Worm (Caenorhabditis elegans) whole organism, L3 larva: ENCODE results near the gene K09B11.4.

Experiments
- ZK546.5 ChIP-seq: sonication (generic microtip); optimal IDR thresholded peaks from 2 replicates; lab custom pipeline; 2017; ENCODE audit warnings: missing biosample characterization, missing genetic modification characterization
- ceh-16 ChIP-seq: sonication (generic microtip); optimal IDR thresholded peaks from 2 replicates; lab custom pipeline; 2017; ENCODE audit warnings: missing biosample characterization, missing genetic modification characterization
- ceh-28 ChIP-seq: fragments of 150-350 bp; optimal IDR thresholded peaks from 2 replicates; lab custom pipeline; 2014; ENCODE audit warnings: missing biosample characterization, missing genetic modification reagents, missing genetic modification characterization
- ceh-9 ChIP-seq: sonication (generic microtip); optimal IDR thresholded peaks from 2 replicates; lab custom pipeline; 2018; ENCODE audit warnings: missing biosample characterization, missing genetic modification characterization
- elt-3 ChIP-seq, 3 experiments: fragments of 150-350 bp in 1 of 3; sonication (generic microtip) in 2 of 3; optimal IDR thresholded peaks; 2 replicates in 2 of 3; 4 replicates in 1 of 3; lab custom pipeline; 2014 to 2017; ENCODE audit warnings: missing biosample characterization in 3 of 3, missing genetic modification characterization in 3 of 3
- fkh-2 ChIP-seq: fragments of 150-350 bp; optimal IDR thresholded peaks from 2 replicates; lab custom pipeline; 2014; ENCODE audit warnings: missing biosample characterization, missing genetic modification reagents, missing genetic modification characterization
- mdl-1 ChIP-seq: fragments of 150-350 bp; optimal IDR thresholded peaks from 2 replicates; lab custom pipeline; 2014; ENCODE audit warnings: missing biosample characterization, missing genetic modification characterization
- nhr-11 ChIP-seq: fragments of 150-350 bp; optimal IDR thresholded peaks from 2 replicates; lab custom pipeline; 2014; ENCODE audit warnings: missing biosample characterization, missing genetic modification characterization
- nhr-237 ChIP-seq: fragments of 150-350 bp; optimal IDR thresholded peaks from 2 replicates; lab custom pipeline; 2014; ENCODE audit warnings: missing biosample characterization, missing genetic modification characterization
- nhr-28 ChIP-seq: fragments of 150-350 bp; optimal IDR thresholded peaks from 2 replicates; lab custom pipeline; 2014; ENCODE audit warnings: missing biosample characterization, missing genetic modification characterization
- snpc-4 ChIP-seq: fragments of 150-350 bp; optimal IDR thresholded peaks from 2 replicates; lab custom pipeline; 2014; ENCODE audit warnings: missing biosample characterization, missing genetic modification characterization
- unc-62 ChIP-seq: fragments of 150-350 bp; sonication (generic microtip); optimal IDR thresholded peaks from 4 replicates; lab custom pipeline; 2014; ENCODE audit warnings: missing biosample characterization, missing genetic modification reagents, missing genetic modification characterization
- zag-1 ChIP-seq: fragments of 150-350 bp; optimal IDR thresholded peaks from 2 replicates; lab custom pipeline; 2014; ENCODE audit warnings: missing biosample characterization, missing genetic modification characterization

DNA sequence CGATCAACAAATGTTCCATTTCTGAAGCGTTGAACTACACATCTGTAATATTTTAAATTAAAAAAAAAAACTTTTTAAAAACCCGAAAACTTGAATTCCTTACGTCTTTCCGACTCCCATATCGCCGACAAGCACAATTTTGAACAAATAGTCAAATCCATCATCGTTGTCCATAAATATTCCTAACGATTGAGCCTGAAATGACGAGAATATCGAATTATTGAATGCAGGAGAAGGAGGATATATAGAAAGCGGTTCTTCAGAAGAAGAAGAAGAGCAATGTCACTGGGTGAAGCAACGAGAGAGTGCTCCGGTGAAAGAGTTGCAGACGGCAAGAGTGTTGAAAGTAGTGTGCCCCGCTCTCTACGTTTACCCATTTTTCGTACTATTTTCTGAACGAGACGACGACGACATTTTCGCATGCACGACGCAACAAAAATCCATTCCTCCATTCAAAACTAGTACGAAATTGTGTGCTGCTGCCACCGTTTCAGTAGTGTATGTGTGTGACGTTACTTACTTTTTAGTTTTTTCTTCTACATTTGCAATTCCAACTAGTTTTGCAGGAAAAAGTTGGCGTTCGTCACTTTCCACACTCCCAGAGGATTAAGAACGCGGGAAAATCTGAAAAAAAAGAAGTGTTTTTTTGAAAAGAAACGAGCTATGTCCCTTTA is 45.4 kb upstream of the K09B11.4 start, which contains the start of gene rab-19:
- TF ChIP-seq elt-3 (tag; optimal IDR thresholded peaks at IDR 0.05; lab: Kevin White, UChicago) (no peak), ceh-16 (no peak), nhr-28 (tag; lab: Kevin White, UChicago) (no peak), ceh-9 (tag; lab: Kevin White, UChicago) (no peak), ceh-28 (tag; lab: Kevin White, UChicago) (no peak), zag-1 (tag; lab: Kevin White, UChicago) (no peak), unc-62 (GFP tag; lab: Kevin White, UChicago) (no peak), ZK546.5 (tag; lab: Kevin White, UChicago) (no peak), snpc-4 (no peak), nhr-237 (tag; lab: Kevin White, UChicago) (no peak), mdl-1 (tag; lab: Kevin White, UChicago) (no peak), fkh-2 (tag; lab: Kevin White, UChicago) (no peak), nhr-11 (tag; lab: Kevin White, UChicago) (no peak)
